Fruit fly (Drosophila melanogaster) S2 (cell line): Measurements from ENCODE around the gene Ipk2.
A peak's percentile ranks its signal among the peaks of the same experiment; 100 is the strongest.

ENCODE experiments used
- CG8478 ChIP-seq: fragments of >200 bp; optimal IDR thresholded peaks from 2 replicates; lab custom pipeline; 2018
- CTCF ChIP-seq, 2 experiments: fragments of >200 bp; optimal IDR thresholded peaks; 2 replicates each; lab custom pipeline; 2018

DNA sequence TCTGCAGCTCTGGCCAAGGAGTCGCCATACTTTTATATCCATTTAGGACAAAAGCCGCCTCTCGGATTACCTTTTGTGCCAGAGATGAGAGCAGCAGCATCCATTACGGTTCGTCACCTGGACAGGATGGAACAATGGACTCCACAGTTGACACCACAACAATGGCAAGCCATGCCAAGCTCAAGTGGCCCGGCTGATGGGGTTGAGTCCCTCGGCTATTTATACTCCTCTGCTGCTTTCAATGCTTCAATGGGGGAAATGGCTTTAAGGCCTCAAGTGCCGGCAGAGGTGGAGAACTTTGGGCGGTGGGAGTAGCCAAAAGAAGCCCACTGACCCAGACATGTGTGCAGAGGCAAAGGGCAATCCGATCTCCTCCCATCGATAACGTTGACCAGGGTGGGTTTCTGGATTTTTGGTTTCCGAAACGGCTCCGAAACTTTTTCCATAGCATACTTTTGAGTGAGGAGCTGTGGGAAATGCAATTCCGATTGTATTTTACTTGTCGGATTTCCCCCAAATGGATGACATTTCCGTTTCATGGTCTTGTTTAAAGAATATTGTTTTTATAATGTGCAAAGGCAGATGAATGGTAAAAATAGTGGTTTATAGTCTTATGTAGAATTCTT is 2.6 kb upstream of the Ipk2 start, which contains the start of gene Ptth:
- TF ChIP-seq CTCF (optimal IDR thresholded peaks at IDR 0.05; lab: Kevin White, UChicago) (peak; percentile 47 to 59), CG8478 (lab: Kevin White, UChicago) (no peak)
